Fruit fly (Drosophila melanogaster) whole organism, pupa: Measurements from ENCODE around the gene grk.

Experiments used
- CG10348 ChIP-seq: fragments of 200-800 bp; sonication (Bioruptor generic); IDR thresholded peaks from 2 replicates; pipeline ENCODE4 v1.3.6; 2022; ENCODE audit warnings: missing biosample characterization, missing genetic modification characterization
- CG12605 ChIP-seq: fragments of 200-800 bp; sonication (Bioruptor generic); IDR thresholded peaks from 2 replicates; pipeline ENCODE4 v1.3.6; 2022; ENCODE audit warnings: missing biosample characterization, missing genetic modification characterization
- CG13204 ChIP-seq: fragments of 200-800 bp; sonication (Bioruptor generic); optimal IDR thresholded peaks from 2 replicates; lab custom pipeline; 2018; ENCODE audit warnings: missing biosample characterization, mild to moderate bottlenecking, missing genetic modification characterization, moderate library complexity
- CG14655 ChIP-seq: fragments of 200-800 bp; sonication (Bioruptor generic); optimal IDR thresholded peaks from 3 replicates; lab custom pipeline; 2017; ENCODE audit warnings: mild to moderate bottlenecking, missing biosample characterization, missing genetic modification reagents, missing genetic modification characterization
- CG15710 ChIP-seq: fragments of 200-800 bp; sonication (Bioruptor generic); optimal IDR thresholded peaks from 2 replicates; lab custom pipeline; 2018; ENCODE audit warnings: missing biosample characterization, mild to moderate bottlenecking, missing genetic modification characterization, moderate library complexity
- CG17806 ChIP-seq: fragments of 200-800 bp; sonication (Bioruptor generic); optimal IDR thresholded peaks from 2 replicates; lab custom pipeline; 2018; ENCODE audit warnings: missing biosample characterization, mild to moderate bottlenecking, missing genetic modification characterization, moderate library complexity
- CG32121 ChIP-seq: fragments of 200-800 bp; sonication (Bioruptor generic); IDR thresholded peaks from 2 replicates; pipeline ENCODE4 v1.3.6; 2022; ENCODE audit warnings: missing biosample characterization, missing genetic modification characterization
- CG34367 ChIP-seq: fragments of 200-800 bp; sonication (Bioruptor generic); optimal IDR thresholded peaks from 2 replicates; lab custom pipeline; 2018; ENCODE audit warnings: missing biosample characterization, mild to moderate bottlenecking, missing genetic modification characterization
- CG4496 ChIP-seq: fragments of 200-800 bp; sonication (Bioruptor generic); IDR thresholded peaks from 3 replicates; pipeline ENCODE4 v1.3.6; 2022; ENCODE audit warnings: missing biosample characterization, missing genetic modification characterization
- CG8159 ChIP-seq: fragments of 200-800 bp; sonication (Bioruptor generic); optimal IDR thresholded peaks from 3 replicates; lab custom pipeline; 2018; ENCODE audit warnings: missing biosample characterization, mild to moderate bottlenecking, missing genetic modification characterization, moderate library complexity
- CG8301 ChIP-seq: fragments of 200-800 bp; sonication (Bioruptor generic); optimal IDR thresholded peaks from 2 replicates; lab custom pipeline; 2018; ENCODE audit warnings: missing biosample characterization, mild to moderate bottlenecking, missing genetic modification characterization
- CG9948 ChIP-seq: fragments of 200-800 bp; sonication (Bioruptor generic); optimal IDR thresholded peaks from 2 replicates; lab custom pipeline; 2018; ENCODE audit warnings: missing biosample characterization, mild to moderate bottlenecking, missing genetic modification characterization, moderate library complexity
- D1 ChIP-seq: fragments of 200-800 bp; sonication (Bioruptor generic); optimal IDR thresholded peaks from 2 replicates; lab custom pipeline; 2018; ENCODE audit warnings: missing biosample characterization, mild to moderate bottlenecking, missing genetic modification characterization, moderate library complexity
- EcR ChIP-seq: fragments of 200-800 bp; sonication (Bioruptor generic); optimal IDR thresholded peaks from 3 replicates; lab custom pipeline; 2019; ENCODE audit warnings: missing biosample characterization, missing genetic modification characterization, mild to moderate bottlenecking, moderate library complexity, missing genetic modification reagents
- Ets98B ChIP-seq: fragments of 200-800 bp; sonication (Bioruptor generic); IDR thresholded peaks from 2 replicates; pipeline ENCODE4 v1.3.6; 2022; ENCODE audit warnings: missing biosample characterization, missing genetic modification characterization
- Pif1A ChIP-seq: fragments of 200-800 bp; sonication (Bioruptor generic); optimal IDR thresholded peaks from 3 replicates; lab custom pipeline; 2016; ENCODE audit warnings: missing biosample characterization, missing genetic modification characterization
- Pif1B ChIP-seq: fragments of 200-800 bp; sonication (Bioruptor generic); optimal IDR thresholded peaks from 3 replicates; lab custom pipeline; 2016; ENCODE audit warnings: missing biosample characterization, missing genetic modification characterization
- Snoo ChIP-seq: fragments of 200-800 bp; sonication (Bioruptor generic); optimal IDR thresholded peaks from 3 replicates; lab custom pipeline; 2017; ENCODE audit warnings: missing biosample characterization, mild to moderate bottlenecking, missing genetic modification characterization, inconsistent platforms
- fd96Ca ChIP-seq: fragments of 200-800 bp; sonication (Bioruptor generic); IDR thresholded peaks from 3 replicates; pipeline ENCODE4 v1.3.6; 2022; ENCODE audit warnings: missing biosample characterization, missing genetic modification characterization
- gl ChIP-seq: fragments of 200-800 bp; sonication (Bioruptor generic); optimal IDR thresholded peaks from 2 replicates; lab custom pipeline; 2018; ENCODE audit warnings: missing biosample characterization, mild to moderate bottlenecking, missing genetic modification characterization
- rn ChIP-seq: fragments of 200-800 bp; sonication (Bioruptor generic); IDR thresholded peaks from 2 replicates; pipeline ENCODE4 v1.3.6; 2022; ENCODE audit warnings: missing biosample characterization, missing genetic modification characterization

Gene grk

dm6 chr2L:8477971-8478370 is 44.6 kb upstream of the grk start:
- TF ChIP-seq Ets98B (no peak), CG14655 (GFP tag; lab: Kevin White, UChicago) (no peak), EcR (GFP tag; lab: Kevin White, UChicago) (no peak), CG32121 (GFP tag; lab: Robert Waterston, UW) (no peak), CG9948 (tag; lab: Kevin White, UChicago) (no peak), CG8301 (tag; lab: Kevin White, UChicago) (no peak), CG34367 (no peak), gl (tag; lab: Kevin White, UChicago) (no peak), D1 (no peak)

dm6 chr2L:8477049-8477448 is 43.7 kb upstream of the grk start, which contains the start of gene CheA29a:
CheA29a (plus strand) TSS chr2L:8477349.
- no peak for TF ChIP-seq CG12605 (GFP tag; lab: Robert Waterston, UW)
- no peak for TF ChIP-seq EcR (GFP tag; lab: Kevin White, UChicago)
- TF ChIP-seq Pif1B (GFP tag; lab: Kevin White, UChicago): no peak
- no peak for TF ChIP-seq CG8301 (tag; lab: Kevin White, UChicago)
- TF ChIP-seq CG13204 (GFP tag; lab: Kevin White, UChicago): no peak
- TF ChIP-seq CG32121 (GFP tag; lab: Robert Waterston, UW): no peak
- TF ChIP-seq fd96Ca (GFP tag; lab: Robert Waterston, UW): no peak
- no peak for TF ChIP-seq Ets98B
- no peak for TF ChIP-seq Pif1A (GFP tag; lab: Kevin White, UChicago)
- no peak for TF ChIP-seq CG4496
- no peak for TF ChIP-seq CG9948 (tag; lab: Kevin White, UChicago)
- no peak for TF ChIP-seq CG8159
- TF ChIP-seq CG34367: no peak
- no peak for TF ChIP-seq gl (tag; lab: Kevin White, UChicago)
- TF ChIP-seq CG15710 (tag; lab: Kevin White, UChicago): no peak
- TF ChIP-seq Snoo (tag; lab: Kevin White, UChicago): no peak
- no peak for TF ChIP-seq CG10348 (GFP tag; lab: Robert Waterston, UW)
- TF ChIP-seq D1: no peak
- TF ChIP-seq CG17806: no peak
- TF ChIP-seq CG14655 (GFP tag; lab: Kevin White, UChicago): no peak
- TF ChIP-seq, all 21 proteins: peak for 0

dm6 chr2L:8473448-8473847 is 40.0 kb upstream of the grk start:
- TF ChIP-seq CG17806: peak; percentile 88
- TF ChIP-seq CG10348 (GFP tag; lab: Robert Waterston, UW): no peak
- peak; percentile 32 for TF ChIP-seq EcR (GFP tag; lab: Kevin White, UChicago)
- peak; percentile 45; the same call in 1 of the 2 replicates for TF ChIP-seq rn
- peak; percentile 76 for TF ChIP-seq Pif1A (GFP tag; lab: Kevin White, UChicago)
- TF ChIP-seq Snoo (tag; lab: Kevin White, UChicago): peak; percentile 73
- TF ChIP-seq Ets98B: peak; percentile 74
- peak; percentile 73 for TF ChIP-seq fd96Ca (GFP tag; lab: Robert Waterston, UW)
- peak; percentile 80 for TF ChIP-seq CG9948 (tag; lab: Kevin White, UChicago)
- peak; percentile 64 for TF ChIP-seq CG34367
- TF ChIP-seq CG4496: peak; percentile 81
- TF ChIP-seq CG13204 (GFP tag; lab: Kevin White, UChicago): peak; percentile 75
- TF ChIP-seq CG14655 (GFP tag; lab: Kevin White, UChicago): peak; percentile 82
- TF ChIP-seq CG15710 (tag; lab: Kevin White, UChicago): peak; percentile 79
- TF ChIP-seq Pif1B (GFP tag; lab: Kevin White, UChicago): peak; percentile 80
- peak; percentile 51 for TF ChIP-seq D1
- peak; percentile 56 for TF ChIP-seq CG12605 (GFP tag; lab: Robert Waterston, UW)
- TF ChIP-seq CG8159: peak; percentile 88
- peak; percentile 30; the same call in 1 of the 2 replicates for TF ChIP-seq CG32121 (GFP tag; lab: Robert Waterston, UW)
- peak; percentile 77 for TF ChIP-seq CG8301 (tag; lab: Kevin White, UChicago)
- TF ChIP-seq gl (tag; lab: Kevin White, UChicago): peak; percentile 65

dm6 chr2L:8471667-8472066 is 38.3 kb upstream of the grk start:
- TF ChIP-seq CG12605 (GFP tag; lab: Robert Waterston, UW) (0 out of 2 replicates have a peak, but pooled peaks have one; percentile 20), rn (no peak), gl (tag; lab: Kevin White, UChicago) (no peak), CG15710 (tag; lab: Kevin White, UChicago) (peak; percentile 71), fd96Ca (GFP tag; lab: Robert Waterston, UW) (no peak), CG10348 (GFP tag; lab: Robert Waterston, UW) (no peak), Pif1B (GFP tag; lab: Kevin White, UChicago) (peak; percentile 36), CG4496 (0 out of 3 replicates have a peak, but pooled peaks have one; percentile 33), Pif1A (GFP tag; lab: Kevin White, UChicago) (peak; percentile 62), EcR (GFP tag; lab: Kevin White, UChicago) (peak; percentile 3), CG32121 (GFP tag; lab: Robert Waterston, UW) (peak; percentile 52; the same call in 1 of the 2 replicates), CG9948 (tag; lab: Kevin White, UChicago) (peak; percentile 84), CG14655 (GFP tag; lab: Kevin White, UChicago) (peak; percentile 86), CG13204 (GFP tag; lab: Kevin White, UChicago) (no peak), D1 (peak; percentile 70), Ets98B (no peak), CG8301 (tag; lab: Kevin White, UChicago) (peak; percentile 85), CG17806 (peak; percentile 69), CG8159 (peak; percentile 76), Snoo (tag; lab: Kevin White, UChicago) (peak; percentile 31), CG34367 (peak; percentile 66)

- TF ChIP-seq CG4496 (no peak), Pif1A (GFP tag; lab: Kevin White, UChicago) (peak; percentile 21), gl (tag; lab: Kevin White, UChicago) (peak; percentile 13), D1 (no peak), CG34367 (no peak), CG10348 (GFP tag; lab: Robert Waterston, UW) (no peak), CG13204 (GFP tag; lab: Kevin White, UChicago) (no peak), EcR (GFP tag; lab: Kevin White, UChicago) (no peak), CG32121 (GFP tag; lab: Robert Waterston, UW) (no peak), CG9948 (tag; lab: Kevin White, UChicago) (no peak), Snoo (tag; lab: Kevin White, UChicago) (peak; percentile 8), fd96Ca (GFP tag; lab: Robert Waterston, UW) (no peak), CG14655 (GFP tag; lab: Kevin White, UChicago) (peak; percentile 59), Pif1B (GFP tag; lab: Kevin White, UChicago) (no peak), CG8301 (tag; lab: Kevin White, UChicago) (peak; percentile 49), rn (no peak), Ets98B (no peak), CG12605 (GFP tag; lab: Robert Waterston, UW) (no peak), CG15710 (tag; lab: Kevin White, UChicago) (peak; percentile 15), CG17806 (no peak), CG8159 (peak; percentile 41)
Measured at dm6 chr2L:8468929-8469681, 35.7 kb upstream of the grk start.
